Worm (Caenorhabditis elegans) whole organism, late embryonic: ENCODE measurements around the gene mlk-1.
A peak's percentile ranks its signal among the peaks of the same experiment; 100 is the strongest.

ENCODE experiments used
- C08G9.2 ChIP-seq: sonication (generic microtip); optimal IDR thresholded peaks from 2 replicates; lab custom pipeline; 2016; ENCODE audit warnings: mild to moderate bottlenecking, missing genetic modification characterization, moderate library complexity, missing compliant biosample characterization
- C38D4.7 ChIP-seq: fragments of 200-800 bp; sonication (Bioruptor generic); optimal IDR thresholded peaks from 2 replicates; lab custom pipeline; 2018; ENCODE audit warnings: mild to moderate bottlenecking, missing genetic modification characterization, moderate library complexity, missing compliant biosample characterization
- K09A11.1 ChIP-seq: sonication (generic microtip); optimal IDR thresholded peaks from 2 replicates; lab custom pipeline; 2017; ENCODE audit warnings: antibody characterized with exemption, mild to moderate bottlenecking, missing genetic modification characterization, missing compliant biosample characterization; ENCODE audit not compliant: insufficient read depth
- T23F11.4 ChIP-seq: fragments of 200-800 bp; sonication (Bioruptor generic); optimal IDR thresholded peaks from 2 replicates; lab custom pipeline; 2018; ENCODE audit warnings: mild to moderate bottlenecking, missing genetic modification characterization, missing compliant biosample characterization
- ceh-14 ChIP-seq: sonication (generic microtip); optimal IDR thresholded peaks from 2 replicates; lab custom pipeline; 2016; ENCODE audit warnings: missing genotype, missing genetic modification characterization, missing compliant biosample characterization
- ceh-19 ChIP-seq: fragments of 200-800 bp; sonication (Bioruptor generic); optimal IDR thresholded peaks from 2 replicates; lab custom pipeline; 2018; ENCODE audit warnings: mild to moderate bottlenecking, missing genetic modification characterization, missing compliant biosample characterization
- ceh-30 ChIP-seq: fragments of 150-350 bp; optimal IDR thresholded peaks from 2 replicates; lab custom pipeline; 2014; ENCODE audit warnings: missing biosample characterization, missing genetic modification characterization
- ceh-31 ChIP-seq: sonication (generic microtip); optimal IDR thresholded peaks from 2 replicates; lab custom pipeline; 2016; ENCODE audit warnings: missing genetic modification characterization, missing compliant biosample characterization
- ceh-34 ChIP-seq: sonication (generic microtip); optimal IDR thresholded peaks from 2 replicates; lab custom pipeline; 2016; ENCODE audit warnings: mild to moderate bottlenecking, missing genetic modification characterization, missing compliant biosample characterization
- ceh-45 ChIP-seq: fragments of 200-800 bp; sonication (Bioruptor generic); IDR thresholded peaks from 2 replicates; pipeline ENCODE4 v1.3.6; 2022; ENCODE audit warnings: missing genetic modification reagents, missing genetic modification characterization, missing compliant biosample characterization
- ceh-6 ChIP-seq: fragments of 200-800 bp; sonication (Bioruptor generic); optimal IDR thresholded peaks from 2 replicates; lab custom pipeline; 2018; ENCODE audit warnings: mild to moderate bottlenecking, missing genetic modification characterization, missing compliant biosample characterization
- dve-1 ChIP-seq: sonication (generic microtip); optimal IDR thresholded peaks from 2 replicates; lab custom pipeline; 2017; ENCODE audit warnings: antibody characterized with exemption, mild to moderate bottlenecking, missing genetic modification characterization, missing compliant biosample characterization
- elt-2 ChIP-seq: sonication (generic microtip); optimal IDR thresholded peaks from 2 replicates; lab custom pipeline; 2016; ENCODE audit warnings: missing genetic modification reagents, missing genetic modification characterization, missing compliant biosample characterization
- elt-4 ChIP-seq: sonication (generic microtip); optimal IDR thresholded peaks from 2 replicates; lab custom pipeline; 2016; ENCODE audit warnings: missing genetic modification characterization, missing compliant biosample characterization
- ets-4 ChIP-seq: sonication (generic microtip); optimal IDR thresholded peaks from 2 replicates; lab custom pipeline; 2016; ENCODE audit warnings: missing genetic modification characterization, missing compliant biosample characterization
- eyg-1 ChIP-seq: sonication (generic microtip); optimal IDR thresholded peaks from 2 replicates; lab custom pipeline; 2016; ENCODE audit warnings: missing genotype, missing genetic modification characterization, missing compliant biosample characterization
- gmeb-2 ChIP-seq: sonication (generic microtip); optimal IDR thresholded peaks from 2 replicates; lab custom pipeline; 2016; ENCODE audit warnings: missing genetic modification characterization, inconsistent platforms, missing compliant biosample characterization
- hlh-13 ChIP-seq: fragments of 200-800 bp; sonication (Bioruptor generic); optimal IDR thresholded peaks from 2 replicates; lab custom pipeline; 2018; ENCODE audit warnings: mild to moderate bottlenecking, missing genetic modification characterization, missing compliant biosample characterization
- hlh-15 ChIP-seq: sonication (generic microtip); optimal IDR thresholded peaks from 2 replicates; lab custom pipeline; 2016; ENCODE audit warnings: missing genetic modification characterization, missing compliant biosample characterization
- hlh-30 ChIP-seq: sonication (generic microtip); optimal IDR thresholded peaks from 2 replicates; lab custom pipeline; 2017; ENCODE audit warnings: antibody characterized with exemption, missing genetic modification characterization, missing compliant biosample characterization; ENCODE audit not compliant: insufficient read depth
- hlh-8 ChIP-seq: sonication (generic microtip); optimal IDR thresholded peaks from 2 replicates; lab custom pipeline; 2016; ENCODE audit warnings: missing genotype, missing genetic modification characterization, missing compliant biosample characterization
- nhr-232 ChIP-seq: sonication (generic microtip); optimal IDR thresholded peaks from 2 replicates; lab custom pipeline; 2016; ENCODE audit warnings: missing genetic modification characterization, missing compliant biosample characterization
- odd-2 ChIP-seq: sonication (generic microtip); optimal IDR thresholded peaks from 2 replicates; lab custom pipeline; 2017; ENCODE audit warnings: antibody characterized with exemption, mild to moderate bottlenecking, missing genetic modification characterization, missing compliant biosample characterization
- pat-9 ChIP-seq: fragments of 200-800 bp; sonication (Bioruptor generic); optimal IDR thresholded peaks from 2 replicates; lab custom pipeline; 2018; ENCODE audit warnings: mild to moderate bottlenecking, missing genetic modification characterization, moderate library complexity, missing compliant biosample characterization
- pha-4 ChIP-seq: fragments of 150-350 bp; optimal IDR thresholded peaks from 2 replicates; lab custom pipeline; 2018; ENCODE audit warnings: missing biosample characterization, missing genetic modification reagents, missing genetic modification characterization
- pqm-1 ChIP-seq: sonication (generic microtip); optimal IDR thresholded peaks from 2 replicates; lab custom pipeline; 2016; ENCODE audit warnings: missing genetic modification characterization, missing compliant biosample characterization
- rnt-1 ChIP-seq: sonication (generic microtip); optimal IDR thresholded peaks from 2 replicates; lab custom pipeline; 2016; ENCODE audit warnings: missing genetic modification characterization, missing compliant biosample characterization
- sdc-2 ChIP-seq: sonication (generic microtip); optimal IDR thresholded peaks from 2 replicates; lab custom pipeline; 2016; ENCODE audit warnings: missing genotype, missing genetic modification characterization, missing compliant biosample characterization
- sox-2 ChIP-seq: fragments of 200-800 bp; sonication (Bioruptor generic); IDR thresholded peaks from 2 replicates; pipeline ENCODE4 v1.3.6; 2022; ENCODE audit warnings: missing genetic modification reagents, missing genetic modification characterization, missing compliant biosample characterization
- sox-4 ChIP-seq: sonication (generic microtip); optimal IDR thresholded peaks from 2 replicates; lab custom pipeline; 2017; ENCODE audit warnings: mild to moderate bottlenecking, missing genetic modification characterization, inconsistent platforms, missing compliant biosample characterization
- tbx-2 ChIP-seq: sonication (generic microtip); optimal IDR thresholded peaks from 2 replicates; lab custom pipeline; 2016; ENCODE audit warnings: missing genetic modification characterization, missing compliant biosample characterization
- ttx-3 ChIP-seq: sonication (generic microtip); optimal IDR thresholded peaks from 2 replicates; lab custom pipeline; 2016; ENCODE audit warnings: missing genetic modification reagents, missing genetic modification characterization, missing compliant biosample characterization
- unc-42 ChIP-seq: sonication (generic microtip); optimal IDR thresholded peaks from 2 replicates; lab custom pipeline; 2016; ENCODE audit warnings: missing genotype, missing genetic modification characterization, missing compliant biosample characterization
- unc-86 ChIP-seq: sonication (generic microtip); optimal IDR thresholded peaks from 2 replicates; lab custom pipeline; 2016; ENCODE audit warnings: missing genetic modification characterization, missing compliant biosample characterization
- zip-5 ChIP-seq: sonication (generic microtip); optimal IDR thresholded peaks from 2 replicates; lab custom pipeline; 2016; ENCODE audit warnings: missing genetic modification characterization, missing compliant biosample characterization

mlk-1 gene

DNA sequence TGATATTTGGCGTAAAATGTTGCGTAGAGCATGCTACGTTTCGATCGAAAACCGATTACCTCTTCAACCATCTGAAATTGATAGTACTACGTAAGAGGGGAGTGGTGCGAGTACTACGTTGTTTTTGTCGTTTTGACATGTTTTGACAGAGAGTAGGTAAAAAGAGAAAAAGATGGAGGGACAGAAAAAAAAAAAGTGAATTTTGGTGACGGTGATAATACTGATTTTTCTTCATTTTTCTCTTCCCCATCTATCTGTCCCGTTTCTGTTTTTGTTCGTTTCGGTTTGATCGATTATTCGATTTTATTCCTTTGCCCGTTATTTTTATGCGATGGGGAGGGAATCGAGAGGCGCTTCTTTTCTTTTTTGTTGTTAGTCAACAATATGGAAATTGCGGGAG is 23.7 kb downstream of the mlk-1 start, which contains the start of gene K11D12.8:
Gene K11D12.8 (minus strand): TSS at position 77 of the 400 bp plus-strand sequence.
- no peak for TF ChIP-seq gmeb-2
- no peak for TF ChIP-seq ceh-30
- TF ChIP-seq tbx-2 (tag; lab: Kevin White, UChicago), result no peak
- TF ChIP-seq eyg-1, result no peak
- no peak for TF ChIP-seq ceh-31
- TF ChIP-seq hlh-30, result no peak
- no peak for TF ChIP-seq ceh-6 (GFP tag; lab: Kevin White, UChicago)
- no peak for TF ChIP-seq C38D4.7 (GFP tag; lab: Kevin White, UChicago)
- no peak for TF ChIP-seq nhr-232
- no peak for TF ChIP-seq K09A11.1 (tag; lab: Kevin White, UChicago)
- TF ChIP-seq pat-9 (tag; lab: Kevin White, UChicago), result no peak
- TF ChIP-seq unc-42, result no peak
- no peak for TF ChIP-seq ceh-19 (GFP tag; lab: Kevin White, UChicago)
- TF ChIP-seq hlh-15 (tag; lab: Kevin White, UChicago), result no peak
- TF ChIP-seq sox-4, result no peak
- no peak for TF ChIP-seq hlh-13 (GFP tag; lab: Kevin White, UChicago)
- no peak for TF ChIP-seq ets-4 (tag; lab: Kevin White, UChicago)
- TF ChIP-seq sox-2 (GFP tag; lab: Robert Waterston, UW), result no peak
- TF ChIP-seq sdc-2 (tag; lab: Kevin White, UChicago), result no peak

DNA sequence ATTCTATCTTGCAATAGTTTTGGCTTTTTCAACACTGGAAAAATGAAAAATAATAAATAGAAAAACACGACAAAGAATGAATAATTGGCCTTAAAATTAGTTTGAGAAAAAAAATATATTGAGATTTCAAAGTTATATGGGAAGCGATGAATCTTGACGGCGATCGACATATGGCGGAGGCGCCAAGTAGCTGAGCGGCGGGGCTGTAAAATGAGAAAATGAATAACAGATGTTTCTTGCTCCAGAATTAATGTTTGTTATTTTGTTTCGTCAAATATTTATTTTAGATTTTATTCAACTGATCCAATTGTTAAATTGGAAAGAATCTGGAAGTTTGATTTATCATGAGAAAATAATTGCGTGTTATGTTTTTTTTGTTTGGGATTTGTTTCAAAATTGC is 25.1 kb downstream of the mlk-1 start, which contains the start of gene K11D12.11:
Gene K11D12.11 (minus strand): TSS at position 42 of the 400 bp plus-strand sequence.
- TF ChIP-seq hlh-8 (peak; percentile 75), zip-5 (tag; lab: Kevin White, UChicago) (no peak)

DNA sequence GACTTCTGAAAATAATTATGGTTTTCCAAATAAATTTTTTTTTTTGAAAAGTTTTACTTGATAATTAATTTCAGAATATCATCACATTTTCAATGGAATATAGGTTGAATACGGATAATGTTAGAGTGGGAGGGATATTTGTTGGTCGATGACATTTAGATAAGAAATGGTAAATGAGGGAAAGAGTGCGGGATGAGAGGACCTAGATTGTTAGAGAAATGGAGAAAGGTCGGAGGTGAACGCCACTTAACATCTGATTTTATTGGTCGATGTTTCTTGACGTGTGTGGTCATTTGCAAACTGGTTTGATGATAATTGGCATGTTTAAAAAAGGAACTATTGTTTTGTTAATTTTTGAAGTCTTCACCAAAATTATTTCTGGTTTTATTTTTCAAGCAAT is 26.2 kb downstream of the mlk-1 start:
- TF ChIP-seq dve-1 (no peak), pqm-1 (tag; lab: Kevin White, UChicago) (no peak), ceh-14 (tag; lab: Kevin White, UChicago) (no peak)

DNA sequence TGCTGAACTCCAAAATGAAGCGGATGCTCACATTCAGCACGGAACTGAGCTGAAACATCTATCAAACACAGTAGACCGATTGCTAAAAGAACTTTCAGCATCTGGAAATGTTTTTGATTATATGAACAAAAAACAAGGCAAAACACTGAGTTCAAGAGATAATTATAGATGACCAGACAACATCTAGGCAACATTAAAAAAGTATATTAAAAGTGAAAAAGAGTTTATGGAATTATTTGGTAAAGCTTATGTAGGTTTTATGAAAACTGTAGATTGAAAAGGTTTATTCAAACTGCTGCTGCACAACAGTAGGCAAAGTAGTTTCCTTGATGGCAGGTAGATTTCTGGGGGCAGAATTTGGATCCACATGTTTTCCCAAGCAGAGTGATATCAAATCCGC is 28.2 kb downstream of the mlk-1 start, which contains the start of gene K11D12.7:
Gene K11D12.7 (minus strand): TSS at position 101 of the 400 bp plus-strand sequence.
- no peak for TF ChIP-seq ceh-6 (GFP tag; lab: Kevin White, UChicago)

DNA sequence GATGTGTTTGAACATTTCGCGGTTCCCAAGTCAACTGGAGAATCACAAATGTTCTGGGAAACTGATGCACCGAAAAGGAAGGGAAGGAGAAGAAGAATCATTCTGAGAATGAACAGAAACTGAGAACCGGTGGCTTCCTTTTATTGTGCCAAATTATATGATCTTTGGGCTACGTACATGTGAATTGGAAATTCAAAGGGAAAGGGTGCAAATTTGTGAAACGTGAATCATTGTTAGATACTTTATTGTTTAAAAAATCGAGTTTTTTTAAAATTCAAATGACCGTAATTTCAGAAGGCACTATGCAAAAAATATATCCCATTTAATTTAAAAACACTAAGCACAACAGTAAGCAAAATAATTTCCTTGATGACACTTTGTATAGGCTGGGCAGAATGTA is 29.6 kb downstream of the mlk-1 start, which contains the start of gene K11D12.6:
Gene K11D12.6 (minus strand): TSS at position 101 of the 400 bp plus-strand sequence.
- TF ChIP-seq elt-2, result no peak
- no peak for TF ChIP-seq C08G9.2 (tag; lab: Kevin White, UChicago)
- TF ChIP-seq ttx-3 (tag; lab: Kevin White, UChicago), result no peak
- TF ChIP-seq K09A11.1 (tag; lab: Kevin White, UChicago), result no peak
- TF ChIP-seq sdc-2 (tag; lab: Kevin White, UChicago), result no peak
- TF ChIP-seq unc-86 (tag; lab: Kevin White, UChicago), result no peak
- TF ChIP-seq ceh-45 (GFP tag; lab: Robert Waterston, UW), result no peak
- no peak for TF ChIP-seq zip-5 (tag; lab: Kevin White, UChicago)
- TF ChIP-seq elt-4 (tag; lab: Kevin White, UChicago), result no peak
- TF ChIP-seq tbx-2 (tag; lab: Kevin White, UChicago), result no peak
- no peak for TF ChIP-seq odd-2 (tag; lab: Kevin White, UChicago)
- TF ChIP-seq ceh-34 (tag; lab: Kevin White, UChicago), result no peak
- TF ChIP-seq pha-4, result no peak
- TF ChIP-seq rnt-1 (tag; lab: Kevin White, UChicago), result no peak
- no peak for TF ChIP-seq pqm-1 (tag; lab: Kevin White, UChicago)
- TF ChIP-seq T23F11.4 (GFP tag; lab: Kevin White, UChicago), result no peak
- no peak for TF ChIP-seq C38D4.7 (GFP tag; lab: Kevin White, UChicago)
